Fruit fly (Drosophila melanogaster) whole organism, pupa: ENCODE data around the gene CCDC151.

Experiments used
- CG10348 ChIP-seq: fragments of 200-800 bp; sonication (Bioruptor generic); IDR thresholded peaks from 2 replicates; pipeline ENCODE4 v1.3.6; 2022; ENCODE audit warnings: missing biosample characterization, missing genetic modification characterization
- CG12605 ChIP-seq: fragments of 200-800 bp; sonication (Bioruptor generic); IDR thresholded peaks from 2 replicates; pipeline ENCODE4 v1.3.6; 2022; ENCODE audit warnings: missing biosample characterization, missing genetic modification characterization
- CG13204 ChIP-seq: fragments of 200-800 bp; sonication (Bioruptor generic); optimal IDR thresholded peaks from 2 replicates; lab custom pipeline; 2018; ENCODE audit warnings: missing biosample characterization, mild to moderate bottlenecking, missing genetic modification characterization, moderate library complexity
- CG14655 ChIP-seq: fragments of 200-800 bp; sonication (Bioruptor generic); optimal IDR thresholded peaks from 3 replicates; lab custom pipeline; 2017; ENCODE audit warnings: mild to moderate bottlenecking, missing biosample characterization, missing genetic modification reagents, missing genetic modification characterization
- CG15710 ChIP-seq: fragments of 200-800 bp; sonication (Bioruptor generic); optimal IDR thresholded peaks from 2 replicates; lab custom pipeline; 2018; ENCODE audit warnings: missing biosample characterization, mild to moderate bottlenecking, missing genetic modification characterization, moderate library complexity
- CG17806 ChIP-seq: fragments of 200-800 bp; sonication (Bioruptor generic); optimal IDR thresholded peaks from 2 replicates; lab custom pipeline; 2018; ENCODE audit warnings: missing biosample characterization, mild to moderate bottlenecking, missing genetic modification characterization, moderate library complexity
- CG32121 ChIP-seq: fragments of 200-800 bp; sonication (Bioruptor generic); IDR thresholded peaks from 2 replicates; pipeline ENCODE4 v1.3.6; 2022; ENCODE audit warnings: missing biosample characterization, missing genetic modification characterization
- CG34367 ChIP-seq: fragments of 200-800 bp; sonication (Bioruptor generic); optimal IDR thresholded peaks from 2 replicates; lab custom pipeline; 2018; ENCODE audit warnings: missing biosample characterization, mild to moderate bottlenecking, missing genetic modification characterization
- CG8159 ChIP-seq: fragments of 200-800 bp; sonication (Bioruptor generic); optimal IDR thresholded peaks from 3 replicates; lab custom pipeline; 2018; ENCODE audit warnings: missing biosample characterization, mild to moderate bottlenecking, missing genetic modification characterization, moderate library complexity
- CG8301 ChIP-seq: fragments of 200-800 bp; sonication (Bioruptor generic); optimal IDR thresholded peaks from 2 replicates; lab custom pipeline; 2018; ENCODE audit warnings: missing biosample characterization, mild to moderate bottlenecking, missing genetic modification characterization
- CG9948 ChIP-seq: fragments of 200-800 bp; sonication (Bioruptor generic); optimal IDR thresholded peaks from 2 replicates; lab custom pipeline; 2018; ENCODE audit warnings: missing biosample characterization, mild to moderate bottlenecking, missing genetic modification characterization, moderate library complexity
- D1 ChIP-seq: fragments of 200-800 bp; sonication (Bioruptor generic); optimal IDR thresholded peaks from 2 replicates; lab custom pipeline; 2018; ENCODE audit warnings: missing biosample characterization, mild to moderate bottlenecking, missing genetic modification characterization, moderate library complexity
- EcR ChIP-seq: fragments of 200-800 bp; sonication (Bioruptor generic); optimal IDR thresholded peaks from 3 replicates; lab custom pipeline; 2019; ENCODE audit warnings: missing biosample characterization, missing genetic modification characterization, mild to moderate bottlenecking, moderate library complexity, missing genetic modification reagents
- Ets98B ChIP-seq: fragments of 200-800 bp; sonication (Bioruptor generic); IDR thresholded peaks from 2 replicates; pipeline ENCODE4 v1.3.6; 2022; ENCODE audit warnings: missing biosample characterization, missing genetic modification characterization
- Pif1A ChIP-seq: fragments of 200-800 bp; sonication (Bioruptor generic); optimal IDR thresholded peaks from 3 replicates; lab custom pipeline; 2016; ENCODE audit warnings: missing biosample characterization, missing genetic modification characterization
- Pif1B ChIP-seq: fragments of 200-800 bp; sonication (Bioruptor generic); optimal IDR thresholded peaks from 3 replicates; lab custom pipeline; 2016; ENCODE audit warnings: missing biosample characterization, missing genetic modification characterization
- Snoo ChIP-seq: fragments of 200-800 bp; sonication (Bioruptor generic); optimal IDR thresholded peaks from 3 replicates; lab custom pipeline; 2017; ENCODE audit warnings: missing biosample characterization, mild to moderate bottlenecking, missing genetic modification characterization, inconsistent platforms
- fd96Ca ChIP-seq: fragments of 200-800 bp; sonication (Bioruptor generic); IDR thresholded peaks from 3 replicates; pipeline ENCODE4 v1.3.6; 2022; ENCODE audit warnings: missing biosample characterization, missing genetic modification characterization
- gl ChIP-seq: fragments of 200-800 bp; sonication (Bioruptor generic); optimal IDR thresholded peaks from 2 replicates; lab custom pipeline; 2018; ENCODE audit warnings: missing biosample characterization, mild to moderate bottlenecking, missing genetic modification characterization
- rn ChIP-seq: fragments of 200-800 bp; sonication (Bioruptor generic); IDR thresholded peaks from 2 replicates; pipeline ENCODE4 v1.3.6; 2022; ENCODE audit warnings: missing biosample characterization, missing genetic modification characterization

The CCDC151 gene

DNA sequence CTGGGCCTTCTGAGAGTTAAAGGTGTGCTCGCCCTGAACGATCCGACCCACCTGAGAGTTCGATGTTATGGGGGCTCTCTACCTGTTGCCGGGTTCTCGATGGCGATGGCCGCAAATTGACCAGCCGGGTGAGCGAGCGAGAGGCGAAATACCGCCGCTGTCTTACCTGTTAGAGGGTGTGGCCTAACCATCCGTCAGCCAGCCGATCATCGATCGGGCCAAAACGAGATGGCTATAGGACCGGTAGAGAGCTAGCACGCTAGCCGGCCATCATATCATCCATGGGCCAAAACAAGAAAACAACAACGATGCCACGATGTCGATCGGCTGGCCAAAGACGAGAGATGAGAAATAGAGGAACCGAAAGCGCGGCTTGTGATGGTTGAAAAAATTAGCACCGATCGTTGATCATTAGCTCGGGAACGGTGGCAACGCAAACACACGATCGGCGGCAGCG is 46.1 kb downstream of the CCDC151 start, which contains the start of gene byn:
Gene byn, plus strand, starts transcription at position 407 of the 457 bp plus-strand sequence.
- TF ChIP-seq CG12605 (no peak), CG8159 (tag; lab: Kevin White, UChicago) (no peak), Pif1A (GFP tag; lab: Kevin White, UChicago) (no peak), D1 (tag; lab: Kevin White, UChicago) (no peak), CG17806 (no peak), CG9948 (tag; lab: Kevin White, UChicago) (no peak), rn (GFP tag; lab: Robert Waterston, UW) (no peak), Pif1B (no peak), CG8301 (tag; lab: Kevin White, UChicago) (no peak), CG10348 (GFP tag; lab: Robert Waterston, UW) (no peak), CG13204 (GFP tag; lab: Kevin White, UChicago) (no peak), Snoo (tag; lab: Kevin White, UChicago) (no peak), fd96Ca (GFP tag; lab: Robert Waterston, UW) (no peak), CG34367 (tag; lab: Kevin White, UChicago) (no peak), CG32121 (GFP tag; lab: Robert Waterston, UW) (no peak), CG15710 (tag; lab: Kevin White, UChicago) (no peak), CG14655 (GFP tag; lab: Kevin White, UChicago) (no peak), Ets98B (GFP tag; lab: Robert Waterston, UW) (no peak), EcR (no peak), gl (tag; lab: Kevin White, UChicago) (no peak)

DNA sequence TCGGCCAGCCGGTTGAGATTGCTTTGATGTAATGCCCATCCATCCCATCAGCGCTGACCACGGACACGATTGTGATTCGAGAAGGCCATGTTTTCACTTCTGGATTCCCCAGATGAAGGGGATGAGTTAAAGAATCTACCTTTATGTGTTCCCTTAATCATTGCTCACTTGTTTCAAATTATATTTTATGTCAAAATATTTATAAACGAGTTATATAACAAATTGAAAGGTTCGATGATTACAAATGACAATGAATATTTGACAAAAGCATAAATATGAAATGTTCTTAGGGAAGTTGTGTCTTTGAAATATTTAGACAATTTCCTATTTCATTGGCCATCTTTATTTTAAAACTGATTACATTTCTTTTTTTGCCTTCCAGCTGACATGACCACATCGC is 50.4 kb downstream of the CCDC151 start:
- TF ChIP-seq CG14655 (GFP tag; lab: Kevin White, UChicago) = no peak
- no peak for TF ChIP-seq D1 (tag; lab: Kevin White, UChicago)
- no peak for TF ChIP-seq Ets98B (GFP tag; lab: Robert Waterston, UW)
- no peak for TF ChIP-seq CG8301 (tag; lab: Kevin White, UChicago)
- no peak for TF ChIP-seq CG17806
- TF ChIP-seq CG13204 (GFP tag; lab: Kevin White, UChicago) = no peak
- TF ChIP-seq Pif1B = no peak
- TF ChIP-seq, all 21 proteins: peak for 0
